Fruit fly (Drosophila melanogaster): Measurements from ENCODE around the gene Taf4.

Gene Taf4

DNA sequence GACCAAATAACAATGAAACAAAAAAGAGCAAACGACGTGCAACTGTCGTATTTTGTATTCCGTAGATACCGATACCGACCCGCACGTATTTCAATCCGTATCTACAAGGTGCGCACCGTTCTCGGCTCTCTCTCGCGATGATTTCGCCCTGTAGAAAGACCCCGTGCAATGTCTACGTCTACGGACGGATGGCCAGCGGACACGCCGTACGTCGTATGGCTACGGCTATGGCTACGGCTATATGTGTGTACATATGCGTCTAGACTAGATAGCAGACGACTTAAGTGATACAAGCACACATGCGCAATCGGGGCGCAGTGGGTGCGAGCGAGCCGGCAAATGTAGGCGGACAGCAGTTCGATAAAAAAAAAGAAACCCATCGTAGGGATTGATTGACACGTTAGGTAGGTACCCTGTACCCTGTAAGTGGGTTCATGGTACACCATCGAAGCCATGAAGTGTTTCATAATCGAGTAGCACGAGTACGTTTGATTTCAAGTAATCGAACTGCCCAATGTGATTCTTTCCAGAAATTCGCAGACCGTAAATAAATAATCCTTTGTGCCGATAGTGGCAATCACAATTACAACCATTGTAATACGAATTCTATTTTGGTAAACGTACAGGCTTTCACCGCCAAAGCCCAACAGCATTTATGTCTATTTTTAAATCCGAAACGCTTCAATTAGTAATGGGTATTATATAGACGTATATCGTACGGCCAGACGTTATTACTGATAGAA, 36.6 kb downstream of the Taf4 start (continued):
- TF ChIP-seq CG14667 (GFP tag; IDR thresholded peaks at IDR 0.05) (no peak), ro (GFP tag; IDR thresholded peaks at IDR 0.05) (no peak), chinmo (GFP tag; IDR thresholded peaks at IDR 0.05; ENCODE audit: partially characterized antibody) (peak; percentile 87; the same call in 3 of the 4 replicates), fd96Cb (tag; optimal IDR thresholded peaks at IDR 0.05) (peak; percentile 10), ham (GFP tag; IDR thresholded peaks at IDR 0.05) (no peak), CG17385 (GFP tag; optimal IDR thresholded peaks at IDR 0.05) (no peak), CG5180 (GFP tag; optimal IDR thresholded peaks at IDR 0.05) (no peak), CG13775 (GFP tag; optimal IDR thresholded peaks at IDR 0.05) (peak; percentile 46), lmd (GFP tag; IDR thresholded peaks at IDR 0.05) (peak; percentile 17; the same call in 1 of the 2 replicates), usp (GFP tag; optimal IDR thresholded peaks at IDR 0.05) (no peak), ci (GFP tag; IDR thresholded peaks at IDR 0.05) (no peak), CG14441 (GFP tag; IDR thresholded peaks at IDR 0.05) (no peak), stc (GFP tag; IDR thresholded peaks at IDR 0.05) (no peak), CG3838 (GFP tag; optimal IDR thresholded peaks at IDR 0.05) (no peak), Elba2 (GFP tag; optimal IDR thresholded peaks at IDR 0.05) (no peak), maf-S (GFP tag; optimal IDR thresholded peaks at IDR 0.05) (no peak), salm (tag; optimal IDR thresholded peaks at IDR 0.05) (no peak), ewg (GFP tag; optimal IDR thresholded peaks at IDR 0.05) (no peak), Nf-YA (GFP tag; IDR thresholded peaks at IDR 0.05) (no peak), CG9727 (GFP tag; optimal IDR thresholded peaks at IDR 0.05) (peak; percentile 29), Atf3 (GFP tag; optimal IDR thresholded peaks at IDR 0.05) (no peak), Lpt (GFP tag; optimal IDR thresholded peaks at IDR 0.05) (no peak), CG30020 (tag; optimal IDR thresholded peaks at IDR 0.05) (no peak), CoRest (tag; optimal IDR thresholded peaks at IDR 0.05) (peak; percentile 30), dmrt11E (tag; optimal IDR thresholded peaks at IDR 0.05) (no peak), ind (GFP tag; optimal IDR thresholded peaks at IDR 0.05) (no peak), pum (GFP tag; optimal IDR thresholded peaks at IDR 0.05) (no peak), CG7839 (tag; optimal IDR thresholded peaks at IDR 0.05) (peak; percentile 70), her (GFP tag; optimal IDR thresholded peaks at IDR 0.05) (peak; percentile 25), CG10565 (GFP tag; optimal IDR thresholded peaks at IDR 0.05) (no peak), Spps (tag; optimal IDR thresholded peaks at IDR 0.05) (no peak), p53 (GFP tag; optimal IDR thresholded peaks at IDR 0.05) (no peak), fd3F (GFP tag; optimal IDR thresholded peaks at IDR 0.05) (no peak), Dfd (GFP tag; optimal IDR thresholded peaks at IDR 0.05) (no peak), Ada2b (GFP tag; IDR thresholded peaks at IDR 0.05) (no peak), CG6654 (GFP tag; optimal IDR thresholded peaks at IDR 0.05) (no peak), Fer1 (GFP tag; optimal IDR thresholded peaks at IDR 0.05) (peak; percentile 20), Opbp (GFP tag; IDR thresholded peaks at IDR 0.05; ENCODE audit: partially characterized antibody) (no peak), CG1233 (GFP tag; optimal IDR thresholded peaks at IDR 0.05) (no peak), jing (GFP tag; optimal IDR thresholded peaks at IDR 0.05) (no peak), kni (GFP tag; optimal IDR thresholded peaks at IDR 0.05) (no peak), dysf (GFP tag; IDR thresholded peaks at IDR 0.05) (peak; percentile 52; the same call in 2 of the 3 replicates), ttk (GFP tag; IDR thresholded peaks at IDR 0.05) (no peak), CG11398 (GFP tag; optimal IDR thresholded peaks at IDR 0.05) (no peak), eve (GFP tag; optimal IDR thresholded peaks at IDR 0.05) (no peak), zen2 (GFP tag; IDR thresholded peaks at IDR 0.05; ENCODE audit: partially characterized antibody) (no peak), CG12071 (GFP tag; optimal IDR thresholded peaks at IDR 0.05) (no peak), gro (GFP tag; optimal IDR thresholded peaks at IDR 0.05) (no peak), CG10209 (GFP tag; optimal IDR thresholded peaks at IDR 0.05) (peak; percentile 21), Sry-δ (GFP tag; optimal IDR thresholded peaks at IDR 0.05) (no peak)

Data from whole organism, embryonic.